Fruit fly (Drosophila melanogaster) whole organism, prepupa: ENCODE data around the gene Cad86C.

Source experiments
- CG11902 ChIP-seq: fragments of 200-800 bp; sonication (Bioruptor generic); optimal IDR thresholded peaks from 3 replicates; lab custom pipeline; 2016; ENCODE audit warnings: missing biosample characterization, missing genetic modification characterization
- CG1621 ChIP-seq: fragments of 200-800 bp; sonication (Bioruptor generic); optimal IDR thresholded peaks from 3 replicates; lab custom pipeline; 2018; ENCODE audit warnings: missing biosample characterization, mild to moderate bottlenecking, missing genetic modification characterization
- CG3919 ChIP-seq: fragments of 200-800 bp; sonication (Bioruptor generic); optimal IDR thresholded peaks from 3 replicates; lab custom pipeline; 2016; ENCODE audit warnings: missing biosample characterization, missing genetic modification characterization
- CG6854 ChIP-seq: fragments of 200-800 bp; sonication (Bioruptor generic); optimal IDR thresholded peaks from 2 replicates; lab custom pipeline; 2017; ENCODE audit warnings: missing biosample characterization, mild to moderate bottlenecking, missing genetic modification characterization
- Hr4 ChIP-seq: fragments of 200-800 bp; sonication (Bioruptor generic); optimal IDR thresholded peaks from 3 replicates; lab custom pipeline; 2016; ENCODE audit warnings: missing biosample characterization, missing genetic modification characterization
- Smox ChIP-seq: fragments of 200-800 bp; sonication (Bioruptor generic); optimal IDR thresholded peaks from 3 replicates; lab custom pipeline; 2016; ENCODE audit warnings: missing biosample characterization, missing genetic modification characterization

- TF ChIP-seq Hr4 (GFP tag; lab: Kevin White, UChicago) (peak; percentile 27), CG11902 (no peak), CG1621 (tag; lab: Kevin White, UChicago) (no peak), CG6854 (GFP tag; lab: Kevin White, UChicago) (no peak), CG3919 (no peak), Smox (no peak)
These were observed 36.6 kb downstream of the Cad86C start for dm6 chr3R:10863446-10863819.
